Worm (Caenorhabditis elegans) whole organism, young adult: ENCODE data around the gene lpr-5.

Source experiments
- B0336.3 ChIP-seq: fragments of 200-800 bp; sonication (Bioruptor generic); IDR thresholded peaks from 2 replicates; pipeline ENCODE4 v1.3.6; 2022; ENCODE audit warnings: missing genetic modification characterization, missing compliant biosample characterization
- cebp-2 ChIP-seq: fragments of 200-800 bp; sonication (Bioruptor generic); IDR thresholded peaks from 2 replicates; pipeline ENCODE4 v1.3.6; 2022; ENCODE audit warnings: missing genetic modification characterization, missing compliant biosample characterization
- ceh-27 ChIP-seq: fragments of 200-800 bp; sonication (Bioruptor generic); optimal IDR thresholded peaks from 2 replicates; lab custom pipeline; 2018; ENCODE audit warnings: mild to moderate bottlenecking, missing genetic modification characterization, moderate library complexity, missing compliant biosample characterization
- dox-1 ChIP-seq: fragments of 200-800 bp; sonication (Bioruptor generic); IDR thresholded peaks from 2 replicates; pipeline ENCODE4 v1.3.6; 2022; ENCODE audit warnings: missing genetic modification reagents, missing genetic modification characterization, missing compliant biosample characterization
- dpl-1 ChIP-seq: fragments of 150-350 bp; optimal IDR thresholded peaks from 2 replicates; lab custom pipeline; 2014; ENCODE audit warnings: missing biosample characterization, missing genetic modification reagents, missing genetic modification characterization
- nfya-1 ChIP-seq: sonication (generic microtip); optimal IDR thresholded peaks from 2 replicates; lab custom pipeline; 2017; ENCODE audit warnings: antibody characterized with exemption, missing compliant biosample characterization, missing genetic modification characterization, borderline replicate concordance; ENCODE audit not compliant: insufficient read depth
- pha-4 ChIP-seq: fragments of 150-350 bp; sonication (generic microtip); optimal IDR thresholded peaks from 2 replicates; lab custom pipeline; 2014; ENCODE audit warnings: missing biosample characterization, missing genetic modification reagents, missing genetic modification characterization
- sdz-38 ChIP-seq: sonication (generic microtip); optimal IDR thresholded peaks from 2 replicates; lab custom pipeline; 2016; ENCODE audit warnings: missing genotype, missing genetic modification characterization, missing compliant biosample characterization
- snpc-4 ChIP-seq, 5 experiments: fragments of 150-350 bp in 1 of 5; sonication (generic microtip) in 4 of 5; optimal IDR thresholded peaks; 2 replicates each; lab custom pipeline; 2014 to 2018; ENCODE audit warnings: missing genetic modification characterization in 5 of 5, missing biosample characterization in 3 of 5, antibody characterized with exemption in 2 of 5, mild to moderate bottlenecking in 2 of 5, missing compliant biosample characterization in 2 of 5, missing genotype in 2 of 5, moderate library complexity in 2 of 5, missing genetic modification reagents in 1 of 5
- zfh-2 ChIP-seq: fragments of 200-800 bp; sonication (Bioruptor generic); conservative IDR thresholded peaks from 2 replicates; pipeline ENCODE4 v1.3.6; 2022; ENCODE audit warnings: missing genetic modification reagents, missing genetic modification characterization, missing compliant biosample characterization

DNA sequence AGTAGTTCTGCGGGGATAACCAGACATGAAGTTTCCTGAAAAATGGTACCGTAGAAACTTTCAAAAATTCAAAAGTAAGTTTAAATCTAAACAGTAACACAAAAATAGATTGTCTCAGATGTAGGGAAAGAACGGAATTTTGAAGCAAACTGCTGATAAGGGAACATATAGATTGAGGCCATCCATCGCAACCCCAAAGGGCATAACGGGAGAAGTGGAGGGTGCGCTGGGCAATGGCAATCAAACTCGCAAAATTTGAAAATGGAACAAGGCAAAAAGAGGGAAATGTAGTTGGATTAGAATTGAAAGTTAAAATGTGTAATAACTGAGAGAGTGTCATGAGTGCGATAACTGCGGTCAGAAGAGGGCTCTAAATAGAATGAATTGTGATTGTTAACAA is 41.2 kb downstream of the lpr-5 start:
- TF ChIP-seq pha-4 (tag; lab: Kevin White, UChicago) (no peak), snpc-4 (GFP tag; optimal IDR thresholded peaks at IDR 0.05; lab: Kevin White, UChicago) (no peak), snpc-4 (tag; optimal IDR thresholded peaks at IDR 0.05; lab: Kevin White, UChicago) (no peak), zfh-2 (no peak), dpl-1 (GFP tag; lab: Kevin White, UChicago) (no peak), sdz-38 (tag; lab: Kevin White, UChicago) (no peak), dox-1 (no peak), nfya-1 (no peak), ceh-27 (no peak), B0336.3 (GFP tag; lab: Robert Waterston, UW) (no peak), cebp-2 (GFP tag; lab: Robert Waterston, UW) (no peak)
